Fruit fly (Drosophila melanogaster) whole organism, embryonic: ENCODE results near the gene CG3587.

Experiments
- ATbp ChIP-seq: fragments of 200-800 bp; sonication (Bioruptor generic); optimal IDR thresholded peaks from 2 replicates; lab custom pipeline; 2017; ENCODE audit warnings: missing biosample characterization, mild to moderate bottlenecking, missing genetic modification characterization, missing genetic modification reagents
- Bdp1 ChIP-seq: fragments of 200-800 bp; sonication (Bioruptor generic); optimal IDR thresholded peaks from 3 replicates; lab custom pipeline; 2016; ENCODE audit warnings: missing biosample characterization, missing genetic modification characterization
- CG1024 ChIP-seq: fragments of 200-800 bp; sonication (Bioruptor generic); IDR thresholded peaks from 2 replicates; pipeline ENCODE4 v1.3.6; 2022; ENCODE audit warnings: missing biosample characterization, missing genetic modification characterization
- CG10979 ChIP-seq: fragments of 200-800 bp; sonication (Bioruptor generic); optimal IDR thresholded peaks from 2 replicates; lab custom pipeline; 2018; ENCODE audit warnings: missing biosample characterization, mild to moderate bottlenecking, missing genetic modification characterization, moderate library complexity
- CG11398 ChIP-seq: fragments of 200-800 bp; sonication (Bioruptor generic); optimal IDR thresholded peaks from 2 replicates; lab custom pipeline; 2016; ENCODE audit warnings: missing biosample characterization, missing genetic modification characterization
- CG12219 ChIP-seq: fragments of 200-800 bp; sonication (Bioruptor generic); optimal IDR thresholded peaks from 3 replicates; lab custom pipeline; 2018; ENCODE audit warnings: missing biosample characterization, mild to moderate bottlenecking, missing genetic modification characterization
- CG12299 ChIP-seq: fragments of 200-800 bp; sonication (Bioruptor generic); optimal IDR thresholded peaks from 2 replicates; lab custom pipeline; 2018; ENCODE audit warnings: missing biosample characterization, mild to moderate bottlenecking, missing genetic modification characterization
- CG12659 ChIP-seq: fragments of 200-800 bp; sonication (Bioruptor generic); optimal IDR thresholded peaks from 3 replicates; lab custom pipeline; 2017; ENCODE audit warnings: mild to moderate bottlenecking, missing biosample characterization, missing genetic modification reagents, missing genetic modification characterization
- CG12769 ChIP-seq: fragments of 200-800 bp; sonication (Bioruptor generic); optimal IDR thresholded peaks from 2 replicates; lab custom pipeline; 2019; ENCODE audit warnings: missing biosample characterization, mild to moderate bottlenecking, missing genetic modification characterization, moderate library complexity
- CG12942 ChIP-seq: fragments of 200-800 bp; sonication (Bioruptor generic); optimal IDR thresholded peaks from 3 replicates; lab custom pipeline; 2016; ENCODE audit warnings: missing biosample characterization, missing genetic modification characterization
- CG13624 ChIP-seq: fragments of 200-800 bp; sonication (Bioruptor generic); optimal IDR thresholded peaks from 2 replicates; lab custom pipeline; 2016; ENCODE audit warnings: missing biosample characterization, missing genetic modification characterization
- CG13775 ChIP-seq: fragments of 200-800 bp; sonication (Bioruptor generic); optimal IDR thresholded peaks from 3 replicates; lab custom pipeline; 2017; ENCODE audit warnings: missing biosample characterization, mild to moderate bottlenecking, missing genetic modification characterization
- CG15601 ChIP-seq: fragments of 200-800 bp; sonication (Bioruptor generic); optimal IDR thresholded peaks from 3 replicates; lab custom pipeline; 2019; ENCODE audit warnings: missing biosample characterization, mild to moderate bottlenecking, missing genetic modification characterization, moderate library complexity
- CG16779 ChIP-seq: fragments of 200-800 bp; sonication (Bioruptor generic); IDR thresholded peaks from 2 replicates; pipeline ENCODE4 v1.3.6; 2022; ENCODE audit warnings: missing biosample characterization, missing genetic modification characterization
- CG18764 ChIP-seq: fragments of 200-800 bp; sonication (Bioruptor generic); optimal IDR thresholded peaks from 3 replicates; lab custom pipeline; 2016; ENCODE audit warnings: missing biosample characterization, missing genetic modification characterization
- CG2889 ChIP-seq: fragments of 200-800 bp; sonication (Bioruptor generic); IDR thresholded peaks from 3 replicates; pipeline ENCODE4 v1.3.6; 2022; ENCODE audit warnings: missing biosample characterization, missing genetic modification characterization
- CG30431 ChIP-seq: fragments of 200-800 bp; sonication (Bioruptor generic); optimal IDR thresholded peaks from 2 replicates; lab custom pipeline; 2017; ENCODE audit warnings: missing biosample characterization, missing genetic modification characterization
- CG3281 ChIP-seq: fragments of 200-800 bp; sonication (Bioruptor generic); optimal IDR thresholded peaks from 3 replicates; lab custom pipeline; 2017; ENCODE audit warnings: missing biosample characterization, mild to moderate bottlenecking, missing genetic modification characterization
- CG3995 ChIP-seq: fragments of 200-800 bp; sonication (Bioruptor generic); optimal IDR thresholded peaks from 3 replicates; lab custom pipeline; 2016; ENCODE audit warnings: missing biosample characterization, missing genetic modification characterization
- CG42726 ChIP-seq: fragments of 200-800 bp; sonication (Bioruptor generic); IDR thresholded peaks from 2 replicates; pipeline ENCODE4 v1.3.6; 2022; ENCODE audit warnings: missing biosample characterization, missing genetic modification characterization; ENCODE audit not compliant: partially characterized antibody
- CG7271 ChIP-seq: fragments of 200-800 bp; sonication (Bioruptor generic); optimal IDR thresholded peaks from 2 replicates; lab custom pipeline; 2018; ENCODE audit warnings: missing biosample characterization, mild to moderate bottlenecking, missing genetic modification characterization, moderate library complexity
- CG7987 ChIP-seq: fragments of 200-800 bp; sonication (Bioruptor generic); optimal IDR thresholded peaks from 2 replicates; lab custom pipeline; 2018; ENCODE audit warnings: missing biosample characterization, mild to moderate bottlenecking, missing genetic modification characterization, moderate library complexity
- CG8388 ChIP-seq: fragments of 200-800 bp; sonication (Bioruptor generic); optimal IDR thresholded peaks from 2 replicates; lab custom pipeline; 2019; ENCODE audit warnings: missing biosample characterization, mild to moderate bottlenecking, missing genetic modification characterization, moderate library complexity
- Eip74EF ChIP-seq, 2 experiments: fragments of 200-800 bp in 1 of 2; fragments of >200 bp in 1 of 2; sonication (Bioruptor generic) in 1 of 2; optimal IDR thresholded peaks; 2 replicates each; lab custom pipeline; 2017 to 2019; ENCODE audit warnings: missing biosample characterization in 2 of 2, missing genetic modification characterization in 2 of 2, mild to moderate bottlenecking in 1 of 2, moderate library complexity in 1 of 2
- Ets97D ChIP-seq: fragments of 200-800 bp; sonication (Bioruptor generic); optimal IDR thresholded peaks from 3 replicates; lab custom pipeline; 2016; ENCODE audit warnings: missing biosample characterization, missing genetic modification characterization
- HLHmδ ChIP-seq: fragments of 200-800 bp; sonication (Bioruptor generic); optimal IDR thresholded peaks from 2 replicates; lab custom pipeline; 2018; ENCODE audit warnings: missing biosample characterization, mild to moderate bottlenecking, missing genetic modification characterization, moderate library complexity
- Hr39 ChIP-seq: fragments of >200 bp; optimal IDR thresholded peaks from 2 replicates; lab custom pipeline; 2017
- Oaz ChIP-seq: fragments of 200-800 bp; sonication (Bioruptor generic); IDR thresholded peaks from 2 replicates; pipeline ENCODE4 v1.3.6; 2022; ENCODE audit warnings: missing biosample characterization, missing genetic modification characterization
- Rx ChIP-seq: fragments of 200-800 bp; sonication (Bioruptor generic); IDR thresholded peaks from 2 replicates; pipeline ENCODE4 v1.3.6; 2022; ENCODE audit warnings: missing biosample characterization, missing genetic modification characterization
- Taf1 ChIP-seq: fragments of 200-800 bp; sonication (Bioruptor generic); IDR thresholded peaks from 2 replicates; pipeline ENCODE4 v1.3.6; 2022; ENCODE audit warnings: missing biosample characterization, missing genetic modification characterization
- Trl ChIP-seq, 3 experiments: fragments of >200 bp in 2 of 3; fragments of 200-800 bp in 1 of 3; sonication (Bioruptor generic) in 1 of 3; optimal IDR thresholded peaks; 2 replicates in 1 of 3; 3 replicates in 2 of 3; lab custom pipeline; 2016 to 2017; ENCODE audit warnings: missing biosample characterization in 1 of 3, missing genetic modification characterization in 1 of 3
- ato ChIP-seq: fragments of 200-800 bp; sonication (Bioruptor generic); IDR thresholded peaks from 2 replicates; pipeline ENCODE4 v1.3.6; 2022; ENCODE audit warnings: missing biosample characterization, missing genetic modification characterization; ENCODE audit not compliant: partially characterized antibody
- ems ChIP-seq: fragments of 200-800 bp; sonication (Bioruptor generic); optimal IDR thresholded peaks from 3 replicates; lab custom pipeline; 2016; ENCODE audit warnings: missing biosample characterization, missing genetic modification characterization
- fd64A ChIP-seq: fragments of 200-800 bp; sonication (Bioruptor generic); optimal IDR thresholded peaks from 3 replicates; lab custom pipeline; 2018; ENCODE audit warnings: missing biosample characterization, mild to moderate bottlenecking, missing genetic modification characterization
- h ChIP-seq: fragments of >200 bp; optimal IDR thresholded peaks from 2 replicates; lab custom pipeline; 2017
- kay ChIP-seq: fragments of 200-800 bp; sonication (Bioruptor generic); optimal IDR thresholded peaks from 2 replicates; lab custom pipeline; 2016; ENCODE audit warnings: missing biosample characterization, missing genetic modification characterization
- ken ChIP-seq: fragments of 200-800 bp; sonication (Bioruptor generic); IDR thresholded peaks from 3 replicates; pipeline ENCODE4 v1.3.6; 2022; ENCODE audit warnings: missing biosample characterization, missing genetic modification characterization
- luna ChIP-seq: fragments of 200-800 bp; sonication (Bioruptor generic); optimal IDR thresholded peaks from 2 replicates; lab custom pipeline; 2016; ENCODE audit warnings: missing biosample characterization, missing genetic modification characterization
- pfk ChIP-seq: fragments of 200-800 bp; sonication (Bioruptor generic); optimal IDR thresholded peaks from 2 replicates; lab custom pipeline; 2018; ENCODE audit warnings: missing biosample characterization, mild to moderate bottlenecking, missing genetic modification characterization, moderate library complexity
- pho ChIP-seq: fragments of 200-800 bp; sonication (Bioruptor generic); optimal IDR thresholded peaks from 2 replicates; lab custom pipeline; 2016; ENCODE audit warnings: missing biosample characterization, missing genetic modification characterization
- repo ChIP-seq: fragments of 200-800 bp; sonication (Bioruptor generic); optimal IDR thresholded peaks from 2 replicates; lab custom pipeline; 2016; ENCODE audit warnings: missing biosample characterization, missing genetic modification characterization
- ro ChIP-seq: fragments of 200-800 bp; sonication (Bioruptor generic); IDR thresholded peaks from 2 replicates; pipeline ENCODE4 v1.3.6; 2022; ENCODE audit warnings: missing biosample characterization, missing genetic modification characterization
- sd ChIP-seq: fragments of 200-800 bp; sonication (Bioruptor generic); optimal IDR thresholded peaks from 3 replicates; lab custom pipeline; 2018; ENCODE audit warnings: missing biosample characterization, mild to moderate bottlenecking, missing genetic modification characterization, moderate library complexity
- sens-2 ChIP-seq: fragments of 200-800 bp; sonication (Bioruptor generic); IDR thresholded peaks from 2 replicates; pipeline ENCODE4 v1.3.6; 2022; ENCODE audit warnings: missing biosample characterization, missing genetic modification characterization
- trem ChIP-seq: fragments of 200-800 bp; optimal IDR thresholded peaks from 3 replicates; lab custom pipeline; 2019; ENCODE audit warnings: missing biosample characterization, mild to moderate bottlenecking, missing genetic modification characterization, moderate library complexity
- trh ChIP-seq: fragments of 200-800 bp; sonication (Bioruptor generic); optimal IDR thresholded peaks from 2 replicates; lab custom pipeline; 2016; ENCODE audit warnings: missing biosample characterization, missing genetic modification characterization
- twi ChIP-seq: fragments of 200-800 bp; optimal IDR thresholded peaks from 2 replicates; lab custom pipeline; 2019; ENCODE audit warnings: missing biosample characterization, mild to moderate bottlenecking, missing genetic modification characterization, moderate library complexity
- vnd ChIP-seq: fragments of 200-800 bp; sonication (Bioruptor generic); IDR thresholded peaks from 3 replicates; pipeline ENCODE4 v1.3.6; 2022; ENCODE audit warnings: missing biosample characterization, missing genetic modification characterization; ENCODE audit not compliant: partially characterized antibody
- zfh1 ChIP-seq: fragments of 200-800 bp; sonication (Bioruptor generic); IDR thresholded peaks from 3 replicates; pipeline ENCODE4 v1.3.6; 2022; ENCODE audit warnings: missing biosample characterization, missing genetic modification characterization

CG3587 gene

dm6 chrX:1943337-1944244, 3.5 kb downstream of the CG3587 start (continued):
- peak; percentile 37 for TF ChIP-seq kay
- no peak for TF ChIP-seq ato (GFP tag; lab: Robert Waterston, UW)
- no peak for TF ChIP-seq luna (GFP tag; lab: Kevin White, UChicago)
- no peak for TF ChIP-seq CG7271 (tag; lab: Kevin White, UChicago)
- TF ChIP-seq CG13775 (GFP tag; lab: Kevin White, UChicago), result peak; percentile 50
- peak; percentile 21 for TF ChIP-seq CG3995 (GFP tag; lab: Kevin White, UChicago)
- no peak for TF ChIP-seq ro (GFP tag; lab: Robert Waterston, UW)
- TF ChIP-seq CG12219, result peak; percentile 63
- peak; percentile 47 for TF ChIP-seq CG12769 (tag; lab: Kevin White, UChicago)
- TF ChIP-seq CG1024 (GFP tag; lab: Robert Waterston, UW), result no peak
- TF ChIP-seq CG15601 (tag; lab: Kevin White, UChicago), result peak; percentile 84
- TF ChIP-seq CG7987 (GFP tag; lab: Kevin White, UChicago), result no peak
- peak; percentile 68 for TF ChIP-seq sd (tag; lab: Kevin White, UChicago)
- TF ChIP-seq CG13624 (GFP tag; lab: Kevin White, UChicago), result peak; percentile 63
- peak; percentile 73 for TF ChIP-seq CG3281
- no peak for TF ChIP-seq Rx (GFP tag; lab: Robert Waterston, UW)
- TF ChIP-seq Trl (optimal IDR thresholded peaks at IDR 0.05; lab: Kevin White, UChicago), result peak; percentile 82 to 90
- TF ChIP-seq Trl (GFP tag; optimal IDR thresholded peaks at IDR 0.05; lab: Kevin White, UChicago), result peak; percentile 19
- peak; percentile 63 for TF ChIP-seq CG12299
- TF ChIP-seq CG8388, result peak; percentile 78
- peak; percentile 32 for TF ChIP-seq trem (tag; lab: Kevin White, UChicago)
- peak in 1 of 2 experiments; percentile 82 for TF ChIP-seq Eip74EF (GFP tag; optimal IDR thresholded peaks at IDR 0.05; lab: Kevin White, UChicago)
- no peak for TF ChIP-seq sens-2
- peak; percentile 19 for TF ChIP-seq trh (GFP tag; lab: Kevin White, UChicago)
- TF ChIP-seq ken (GFP tag; lab: Robert Waterston, UW), result no peak
- TF ChIP-seq Taf1 (GFP tag; lab: Robert Waterston, UW), result no peak
- TF ChIP-seq ems (GFP tag; lab: Kevin White, UChicago), result peak; percentile 59
- peak; percentile 36 for TF ChIP-seq CG12659
- no peak for TF ChIP-seq HLHmδ (GFP tag; lab: Kevin White, UChicago)
- peak; percentile 20 for TF ChIP-seq Ets97D (GFP tag; lab: Kevin White, UChicago)
- TF ChIP-seq CG11398, result peak; percentile 48
- TF ChIP-seq pho (GFP tag; lab: Kevin White, UChicago), result peak; percentile 57
- peak; percentile 88 for TF ChIP-seq CG10979 (tag; lab: Kevin White, UChicago)
- TF ChIP-seq CG18764, result peak; percentile 9
- peak; percentile 53 for TF ChIP-seq twi
- TF ChIP-seq CG30431 (GFP tag; lab: Kevin White, UChicago), result peak; percentile 68
- TF ChIP-seq fd64A, result peak; percentile 48
- TF ChIP-seq repo (GFP tag; lab: Kevin White, UChicago), result no peak
- no peak for TF ChIP-seq Hr39
- no peak for TF ChIP-seq Oaz (GFP tag; lab: Robert Waterston, UW)
- TF ChIP-seq CG42726 (GFP tag; lab: Robert Waterston, UW), result no peak
- TF ChIP-seq CG2889 (GFP tag; lab: Robert Waterston, UW), result no peak
- TF ChIP-seq Bdp1 (GFP tag; lab: Kevin White, UChicago), result no peak
- TF ChIP-seq CG16779 (GFP tag; lab: Robert Waterston, UW), result no peak
- TF ChIP-seq CG12942 (GFP tag; lab: Kevin White, UChicago), result peak; percentile 41
- TF ChIP-seq zfh1 (GFP tag; lab: Robert Waterston, UW), result peak; percentile 46; the same call in 1 of the 3 replicates
- TF ChIP-seq h (lab: Kevin White, UChicago), result no peak
- peak; percentile 15 for TF ChIP-seq pfk
- no peak for TF ChIP-seq vnd
- TF ChIP-seq ATbp (GFP tag; lab: Kevin White, UChicago), result peak; percentile 79
